Fruit fly (Drosophila melanogaster): ENCODE data around the gene CG32022.

The CG32022 gene

DNA sequence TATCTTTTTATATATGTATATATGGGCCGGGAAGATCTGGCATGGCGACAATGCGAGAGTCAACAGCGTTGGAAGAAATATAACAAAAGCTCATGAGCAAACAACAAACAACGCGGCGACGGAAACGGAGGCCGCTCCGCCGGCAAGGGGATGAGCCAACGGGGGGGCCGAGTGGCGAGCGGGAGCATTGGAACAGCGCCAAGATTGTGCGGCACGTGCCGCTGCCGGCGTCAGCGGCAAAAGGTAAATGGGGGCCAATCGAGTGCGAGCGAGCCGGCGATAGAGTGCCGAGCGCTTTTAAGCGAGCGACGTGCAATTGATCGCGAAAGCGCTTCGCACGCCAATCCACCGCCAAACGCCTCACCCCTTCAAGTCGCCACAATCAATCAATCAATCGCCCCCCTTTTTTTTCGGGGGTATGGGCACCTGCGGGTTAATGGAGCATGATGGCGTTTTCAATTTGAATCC lies 24.6 kb downstream of the CG32022 start (continued):
- TF ChIP-seq z (GFP tag; IDR thresholded peaks at IDR 0.05) (peak; percentile 63; the same call in 1 of the 3 replicates), CG17612 (GFP tag; IDR thresholded peaks at IDR 0.05) (no peak), gsb-n (tag; optimal IDR thresholded peaks at IDR 0.05) (peak; percentile 66), zen (tag; optimal IDR thresholded peaks at IDR 0.05) (no peak), B-H1 (GFP tag; IDR thresholded peaks at IDR 0.05) (no peak; the same call in 2 of the 3 replicates), Scr (GFP tag; IDR thresholded peaks at IDR 0.05; ENCODE audit: partially characterized antibody) (no peak), Dfd (GFP tag; optimal IDR thresholded peaks at IDR 0.05) (no peak), CG6689 (GFP tag; IDR thresholded peaks at IDR 0.05) (0 out of 2 replicates have a peak, but pooled peaks have one; percentile 8), CG16779 (GFP tag; IDR thresholded peaks at IDR 0.05) (no peak), schlank (tag; optimal IDR thresholded peaks at IDR 0.05) (peak; percentile 38), esg (GFP tag; conservative IDR thresholded peaks at IDR 0.05) (no peak), CG6272 (GFP tag; IDR thresholded peaks at IDR 0.05) (0 out of 2 replicates have a peak, but pooled peaks have one; percentile 21), CG10267 (tag; optimal IDR thresholded peaks at IDR 0.05) (peak; percentile 1), tna (GFP tag; IDR thresholded peaks at IDR 0.05; ENCODE audit: partially characterized antibody) (no peak), Mrtf (GFP tag; IDR thresholded peaks at IDR 0.05) (no peak), ranshi (GFP tag; IDR thresholded peaks at IDR 0.05) (peak; percentile 5; the same call in 1 of the 2 replicates), usp (GFP tag; optimal IDR thresholded peaks at IDR 0.05) (no peak), CG32772 (GFP tag; IDR thresholded peaks at IDR 0.05) (no peak), CG12219 (GFP tag; optimal IDR thresholded peaks at IDR 0.05) (no peak), HLH4C (GFP tag; IDR thresholded peaks at IDR 0.05; ENCODE audit: partially characterized antibody) (no peak), ERR (GFP tag; optimal IDR thresholded peaks at IDR 0.05) (peak; percentile 36), CG7271 (tag; optimal IDR thresholded peaks at IDR 0.05) (no peak), CG2712 (tag; optimal IDR thresholded peaks at IDR 0.05) (peak; percentile 50), CG17912 (GFP tag; optimal IDR thresholded peaks at IDR 0.05) (peak; percentile 75), Lim3 (GFP tag; IDR thresholded peaks at IDR 0.05) (0 out of 2 replicates have a peak, but pooled peaks have one; percentile 19), CG10147 (GFP tag; optimal IDR thresholded peaks at IDR 0.05) (peak; percentile 53), grn (GFP tag; optimal IDR thresholded peaks at IDR 0.05) (peak; percentile 39), vnd (GFP tag; IDR thresholded peaks at IDR 0.05; ENCODE audit: partially characterized antibody) (0 out of 3 replicates have a peak, but pooled peaks have one; percentile 20), Deaf1 (tag; optimal IDR thresholded peaks at IDR 0.05) (peak; percentile 81), NC2β (GFP tag; optimal IDR thresholded peaks at IDR 0.05) (peak; percentile 32), D (optimal IDR thresholded peaks at IDR 0.05) (no peak), D (GFP tag; optimal IDR thresholded peaks at IDR 0.05) (peak; percentile 59), en (GFP tag; optimal IDR thresholded peaks at IDR 0.05) (no peak), Nf-YB (GFP tag; optimal IDR thresholded peaks at IDR 0.05) (peak; percentile 46), gt (GFP tag; IDR thresholded peaks at IDR 0.05) (no peak), fd64A (GFP tag; optimal IDR thresholded peaks at IDR 0.05) (peak; percentile 86), insv (GFP tag; optimal IDR thresholded peaks at IDR 0.05) (peak in 1 of 2 experiments; percentile 28), Dek (tag; optimal IDR thresholded peaks at IDR 0.05) (peak; percentile 44), Hmx (GFP tag; optimal IDR thresholded peaks at IDR 0.05) (no peak), CG2129 (GFP tag; IDR thresholded peaks at IDR 0.05; ENCODE audit: partially characterized antibody) (no peak), CG4820 (GFP tag; optimal IDR thresholded peaks at IDR 0.05) (peak; percentile 3), danr (GFP tag; IDR thresholded peaks at IDR 0.05) (no peak), Bdp1 (GFP tag; optimal IDR thresholded peaks at IDR 0.05) (no peak), Dbx (GFP tag; IDR thresholded peaks at IDR 0.05) (peak; percentile 56; the same call in 2 of the 3 replicates), CG10654 (GFP tag; optimal IDR thresholded peaks at IDR 0.05) (peak; percentile 46), CG2199 (GFP tag; IDR thresholded peaks at IDR 0.05) (no peak), row (GFP tag; IDR thresholded peaks at IDR 0.05) (no peak; the same call in 2 of the 3 replicates), gce (GFP tag; IDR thresholded peaks at IDR 0.05) (peak; percentile 54; the same call in 1 of the 3 replicates), Asciz (GFP tag; optimal IDR thresholded peaks at IDR 0.05) (peak; percentile 79), CG30403 (GFP tag; optimal IDR thresholded peaks at IDR 0.05) (no peak), CG13287 (GFP tag; IDR thresholded peaks at IDR 0.05; ENCODE audit: partially characterized antibody) (peak; percentile 30; the same call in 1 of the 2 replicates)
